Fruit fly (Drosophila melanogaster) whole organism, embryonic: ENCODE measurements around the gene Rtnl2.

ENCODE experiments used
- CG10147 ChIP-seq: fragments of 200-800 bp; sonication (Bioruptor generic); optimal IDR thresholded peaks from 2 replicates; lab custom pipeline; 2019; ENCODE audit warnings: missing biosample characterization, mild to moderate bottlenecking, missing genetic modification characterization, moderate library complexity
- CG1024 ChIP-seq: fragments of 200-800 bp; sonication (Bioruptor generic); IDR thresholded peaks from 2 replicates; pipeline ENCODE4 v1.3.6; 2022; ENCODE audit warnings: missing biosample characterization, missing genetic modification characterization
- CG10654 ChIP-seq: fragments of 200-800 bp; sonication (Bioruptor generic); optimal IDR thresholded peaks from 2 replicates; lab custom pipeline; 2016; ENCODE audit warnings: missing biosample characterization, missing genetic modification characterization
- CG12744 ChIP-seq: fragments of 200-800 bp; sonication (Bioruptor generic); optimal IDR thresholded peaks from 2 replicates; lab custom pipeline; 2016; ENCODE audit warnings: missing biosample characterization, missing genetic modification characterization
- CG13894 ChIP-seq: fragments of 200-800 bp; sonication (Bioruptor generic); optimal IDR thresholded peaks from 3 replicates; lab custom pipeline; 2018; ENCODE audit warnings: missing biosample characterization, mild to moderate bottlenecking, missing genetic modification characterization, moderate library complexity
- CG14710 ChIP-seq: fragments of 200-800 bp; sonication (Bioruptor generic); optimal IDR thresholded peaks from 3 replicates; lab custom pipeline; 2019; ENCODE audit warnings: missing biosample characterization, mild to moderate bottlenecking, missing genetic modification characterization, moderate library complexity
- CG15011 ChIP-seq: fragments of 200-800 bp; sonication (Bioruptor generic); optimal IDR thresholded peaks from 3 replicates; lab custom pipeline; 2018; ENCODE audit warnings: missing biosample characterization, mild to moderate bottlenecking, missing genetic modification characterization
- CG15269 ChIP-seq: fragments of 200-800 bp; sonication (Bioruptor generic); optimal IDR thresholded peaks from 2 replicates; lab custom pipeline; 2018; ENCODE audit warnings: missing biosample characterization, mild to moderate bottlenecking, missing genetic modification characterization, moderate library complexity
- CG1602 ChIP-seq: fragments of 200-800 bp; sonication (Bioruptor generic); optimal IDR thresholded peaks from 3 replicates; lab custom pipeline; 2016; ENCODE audit warnings: missing biosample characterization, missing genetic modification characterization
- CG16863 ChIP-seq: fragments of 200-800 bp; sonication (Bioruptor generic); optimal IDR thresholded peaks from 3 replicates; lab custom pipeline; 2016; ENCODE audit warnings: missing biosample characterization, missing genetic modification characterization
- CG17328 ChIP-seq: fragments of 200-800 bp; sonication (Bioruptor generic); IDR thresholded peaks from 2 replicates; pipeline ENCODE4 v1.3.6; 2022; ENCODE audit warnings: missing biosample characterization, missing genetic modification characterization
- CG17361 ChIP-seq: fragments of 200-800 bp; sonication (Bioruptor generic); IDR thresholded peaks from 3 replicates; pipeline ENCODE4 v1.3.6; 2022; ENCODE audit warnings: missing biosample characterization, missing genetic modification characterization
- CG2129 ChIP-seq: fragments of 200-800 bp; sonication (Bioruptor generic); IDR thresholded peaks from 2 replicates; pipeline ENCODE4 v1.3.6; 2022; ENCODE audit warnings: missing biosample characterization, missing genetic modification characterization; ENCODE audit not compliant: partially characterized antibody
- CG2199 ChIP-seq: fragments of 200-800 bp; sonication (Bioruptor generic); IDR thresholded peaks from 3 replicates; pipeline ENCODE4 v1.3.6; 2022; ENCODE audit warnings: missing biosample characterization, missing genetic modification characterization
- CG3995 ChIP-seq: fragments of 200-800 bp; sonication (Bioruptor generic); optimal IDR thresholded peaks from 3 replicates; lab custom pipeline; 2016; ENCODE audit warnings: missing biosample characterization, missing genetic modification characterization
- CG43689 ChIP-seq: fragments of 200-800 bp; sonication (Bioruptor generic); IDR thresholded peaks from 2 replicates; pipeline ENCODE4 v1.3.6; 2022; ENCODE audit warnings: missing biosample characterization, missing genetic modification characterization
- CG5245 ChIP-seq: fragments of 200-800 bp; sonication (Bioruptor generic); optimal IDR thresholded peaks from 3 replicates; lab custom pipeline; 2016; ENCODE audit warnings: missing biosample characterization, missing genetic modification characterization
- CG6272 ChIP-seq: fragments of 200-800 bp; sonication (Bioruptor generic); IDR thresholded peaks from 2 replicates; pipeline ENCODE4 v1.3.6; 2022; ENCODE audit warnings: missing biosample characterization, missing genetic modification characterization
- CG7745 ChIP-seq: fragments of 200-800 bp; sonication (Bioruptor generic); optimal IDR thresholded peaks from 2 replicates; lab custom pipeline; 2018; ENCODE audit warnings: missing biosample characterization, mild to moderate bottlenecking, missing genetic modification characterization, moderate library complexity
- CG8478 ChIP-seq: fragments of >200 bp; optimal IDR thresholded peaks from 2 replicates; lab custom pipeline; 2018
- CkIIα-i1 ChIP-seq: fragments of 200-800 bp; sonication (Bioruptor generic); IDR thresholded peaks from 2 replicates; pipeline ENCODE4 v1.3.6; 2022; ENCODE audit warnings: missing biosample characterization, missing genetic modification characterization
- Doc3 ChIP-seq: fragments of 200-800 bp; sonication (Bioruptor generic); IDR thresholded peaks from 3 replicates; pipeline ENCODE4 v1.3.6; 2022; ENCODE audit warnings: missing biosample characterization, missing genetic modification characterization; ENCODE audit not compliant: partially characterized antibody
- ERR ChIP-seq: fragments of 200-800 bp; sonication (Bioruptor generic); optimal IDR thresholded peaks from 2 replicates; lab custom pipeline; 2016; ENCODE audit warnings: missing biosample characterization, missing genetic modification characterization
- HHEX ChIP-seq: fragments of 200-800 bp; sonication (Bioruptor generic); optimal IDR thresholded peaks from 3 replicates; lab custom pipeline; 2017; ENCODE audit warnings: missing biosample characterization, mild to moderate bottlenecking, missing genetic modification characterization, missing genetic modification reagents
- HLH3B ChIP-seq: fragments of 200-800 bp; sonication (Bioruptor generic); IDR thresholded peaks from 2 replicates; pipeline ENCODE4 v1.3.6; 2022; ENCODE audit warnings: missing biosample characterization, missing genetic modification characterization
- HLH4C ChIP-seq: fragments of 200-800 bp; sonication (Bioruptor generic); IDR thresholded peaks from 3 replicates; pipeline ENCODE4 v1.3.6; 2022; ENCODE audit warnings: missing biosample characterization, missing genetic modification characterization; ENCODE audit not compliant: partially characterized antibody
- HLHmδ ChIP-seq: fragments of 200-800 bp; sonication (Bioruptor generic); optimal IDR thresholded peaks from 2 replicates; lab custom pipeline; 2018; ENCODE audit warnings: missing biosample characterization, mild to moderate bottlenecking, missing genetic modification characterization, moderate library complexity
- Hmr ChIP-seq: fragments of 200-800 bp; sonication (Bioruptor generic); optimal IDR thresholded peaks from 3 replicates; lab custom pipeline; 2017; ENCODE audit warnings: mild to moderate bottlenecking, missing biosample characterization, missing genetic modification reagents, missing genetic modification characterization
- Lim3 ChIP-seq: fragments of 200-800 bp; sonication (Bioruptor generic); IDR thresholded peaks from 2 replicates; pipeline ENCODE4 v1.3.6; 2022; ENCODE audit warnings: missing biosample characterization, missing genetic modification characterization
- Meics ChIP-seq: fragments of 200-800 bp; sonication (Bioruptor generic); optimal IDR thresholded peaks from 2 replicates; lab custom pipeline; 2017; ENCODE audit warnings: missing biosample characterization, mild to moderate bottlenecking, missing genetic modification characterization
- Nf-YA ChIP-seq: fragments of 200-800 bp; sonication (Bioruptor generic); IDR thresholded peaks from 2 replicates; pipeline ENCODE4 v1.3.6; 2022; ENCODE audit warnings: missing biosample characterization, missing genetic modification characterization
- Rx ChIP-seq: fragments of 200-800 bp; sonication (Bioruptor generic); IDR thresholded peaks from 2 replicates; pipeline ENCODE4 v1.3.6; 2022; ENCODE audit warnings: missing biosample characterization, missing genetic modification characterization
- ac ChIP-seq: fragments of 200-800 bp; sonication (Bioruptor generic); optimal IDR thresholded peaks from 3 replicates; lab custom pipeline; 2017; ENCODE audit warnings: missing biosample characterization, mild to moderate bottlenecking, missing genetic modification characterization
- cato ChIP-seq: fragments of 200-800 bp; sonication (Bioruptor generic); optimal IDR thresholded peaks from 2 replicates; lab custom pipeline; 2016; ENCODE audit warnings: missing biosample characterization, missing genetic modification characterization, borderline replicate concordance
- corto ChIP-seq: fragments of 200-800 bp; sonication (Bioruptor generic); optimal IDR thresholded peaks from 2 replicates; lab custom pipeline; 2016; ENCODE audit warnings: missing biosample characterization, mild to moderate bottlenecking, missing genetic modification characterization, moderate library complexity
- emc ChIP-seq: fragments of 200-800 bp; sonication (Bioruptor generic); optimal IDR thresholded peaks from 2 replicates; lab custom pipeline; 2016; ENCODE audit warnings: missing biosample characterization, missing genetic modification characterization
- eve ChIP-seq, 2 experiments: fragments of >200 bp; optimal IDR thresholded peaks; 2 replicates each; lab custom pipeline; 2017; ENCODE audit warnings: missing biosample characterization in 2 of 2, missing genetic modification characterization in 2 of 2
- fd64A ChIP-seq: fragments of 200-800 bp; sonication (Bioruptor generic); optimal IDR thresholded peaks from 3 replicates; lab custom pipeline; 2018; ENCODE audit warnings: missing biosample characterization, mild to moderate bottlenecking, missing genetic modification characterization
- fu2 ChIP-seq: fragments of 200-800 bp; sonication (Bioruptor generic); optimal IDR thresholded peaks from 2 replicates; lab custom pipeline; 2016; ENCODE audit warnings: missing biosample characterization, missing genetic modification characterization
- gsb-n ChIP-seq: fragments of 200-800 bp; sonication (Bioruptor generic); optimal IDR thresholded peaks from 3 replicates; lab custom pipeline; 2018; ENCODE audit warnings: missing biosample characterization, mild to moderate bottlenecking, missing genetic modification characterization
- ham ChIP-seq: fragments of 200-800 bp; sonication (Bioruptor generic); IDR thresholded peaks from 2 replicates; pipeline ENCODE4 v1.3.6; 2022; ENCODE audit warnings: missing biosample characterization, missing genetic modification characterization
- hb ChIP-seq: fragments of 200-800 bp; sonication (Bioruptor generic); IDR thresholded peaks from 3 replicates; pipeline ENCODE4 v1.3.6; 2022; ENCODE audit warnings: missing biosample characterization, missing genetic modification characterization; ENCODE audit not compliant: partially characterized antibody
- hbn ChIP-seq: fragments of 200-800 bp; sonication (Bioruptor generic); IDR thresholded peaks from 2 replicates; pipeline ENCODE4 v1.3.6; 2022; ENCODE audit warnings: missing biosample characterization, missing genetic modification characterization; ENCODE audit not compliant: partially characterized antibody
- kni ChIP-seq: fragments of 200-800 bp; sonication (Bioruptor generic); optimal IDR thresholded peaks from 3 replicates; lab custom pipeline; 2017; ENCODE audit warnings: mild to moderate bottlenecking, missing biosample characterization, missing genetic modification reagents, missing genetic modification characterization
- lov ChIP-seq, 2 experiments: fragments of 200-800 bp in 1 of 2; fragments of >200 bp in 1 of 2; sonication (Bioruptor generic) in 1 of 2; IDR thresholded peaks in 1 of 2; optimal IDR thresholded peaks in 1 of 2; 2 replicates in 1 of 2; 3 replicates in 1 of 2; pipeline versions ENCODE4 v1.3.6 to Lab custom; 2017 to 2022; ENCODE audit warnings: missing biosample characterization in 1 of 2, missing genetic modification characterization in 1 of 2
- maf-S ChIP-seq: fragments of 200-800 bp; sonication (Bioruptor generic); optimal IDR thresholded peaks from 2 replicates; lab custom pipeline; 2016; ENCODE audit warnings: missing biosample characterization, missing genetic modification characterization
- nmo ChIP-seq: fragments of 200-800 bp; sonication (Bioruptor generic); optimal IDR thresholded peaks from 2 replicates; lab custom pipeline; 2018; ENCODE audit warnings: missing biosample characterization, mild to moderate bottlenecking, missing genetic modification characterization, moderate library complexity
- shn ChIP-seq: fragments of 200-800 bp; sonication (Bioruptor generic); optimal IDR thresholded peaks from 3 replicates; lab custom pipeline; 2016; ENCODE audit warnings: missing biosample characterization, missing genetic modification characterization
- sna ChIP-seq: fragments of 200-800 bp; sonication (Bioruptor generic); IDR thresholded peaks from 2 replicates; pipeline ENCODE4 v1.3.6; 2022; ENCODE audit warnings: missing biosample characterization, missing genetic modification characterization; ENCODE audit not compliant: partially characterized antibody

Gene Rtnl2

dm6 chr3R:7506314-7506988 lies 23.6 kb downstream of the Rtnl2 start (continued):
- TF ChIP-seq HHEX (peak; percentile 89), CG43689 (GFP tag; lab: Robert Waterston, UW) (peak; percentile 66), CG1602 (peak; percentile 66), CkIIα-i1 (GFP tag; lab: Robert Waterston, UW) (0 out of 2 replicates have a peak, but pooled peaks have one; percentile 21), gsb-n (tag; lab: Kevin White, UChicago) (no peak), HLH4C (GFP tag; lab: Robert Waterston, UW) (no peak), CG17361 (peak; percentile 67), Doc3 (GFP tag; lab: Robert Waterston, UW) (no peak), HLHmδ (no peak), CG16863 (peak; percentile 42), Hmr (GFP tag; lab: Kevin White, UChicago) (peak; percentile 95), CG2129 (GFP tag; lab: Robert Waterston, UW) (no peak), CG2199 (no peak), fu2 (GFP tag; lab: Kevin White, UChicago) (peak; percentile 87), CG7745 (tag; lab: Kevin White, UChicago) (no peak), cato (GFP tag; lab: Kevin White, UChicago) (peak; percentile 46), lov (optimal IDR thresholded peaks at IDR 0.05; lab: Kevin White, UChicago) (no peak), lov (GFP tag; IDR thresholded peaks at IDR 0.05; lab: Robert Waterston, UW) (no peak), corto (GFP tag; lab: Kevin White, UChicago) (no peak), CG15011 (GFP tag; lab: Kevin White, UChicago) (peak; percentile 82), hb (GFP tag; lab: Robert Waterston, UW) (no peak), fd64A (GFP tag; lab: Kevin White, UChicago) (no peak), Rx (GFP tag; lab: Robert Waterston, UW) (no peak), ERR (GFP tag; lab: Kevin White, UChicago) (peak; percentile 94), CG1024 (GFP tag; lab: Robert Waterston, UW) (no peak), nmo (GFP tag; lab: Kevin White, UChicago) (peak; percentile 64), CG17328 (GFP tag; lab: Robert Waterston, UW) (peak; percentile 69; the same call in 1 of the 2 replicates), CG6272 (peak; percentile 59), HLH3B (peak; percentile 57), ac (no peak), CG8478 (lab: Kevin White, UChicago) (no peak), maf-S (GFP tag; lab: Kevin White, UChicago) (peak; percentile 84), CG10654 (GFP tag; lab: Kevin White, UChicago) (peak; percentile 48), sna (no peak), Nf-YA (GFP tag; lab: Robert Waterston, UW) (no peak), Meics (GFP tag; lab: Kevin White, UChicago) (peak; percentile 93), hbn (no peak), CG5245 (GFP tag; lab: Kevin White, UChicago) (peak; percentile 49), eve (GFP tag; optimal IDR thresholded peaks at IDR 0.05; lab: Kevin White, UChicago) (peak in 1 of 2 experiments; percentile 24), CG15269 (tag; lab: Kevin White, UChicago) (peak; percentile 86), CG10147 (peak; percentile 92), Lim3 (GFP tag; lab: Robert Waterston, UW) (no peak), ham (GFP tag; lab: Robert Waterston, UW) (peak; percentile 36; the same call in 1 of the 2 replicates), CG13894 (tag; lab: Kevin White, UChicago) (peak; percentile 82), CG3995 (peak; percentile 55), CG12744 (GFP tag; lab: Kevin White, UChicago) (peak; percentile 86), kni (GFP tag; lab: Kevin White, UChicago) (no peak), CG14710 (no peak), shn (GFP tag; lab: Kevin White, UChicago) (peak; percentile 79), emc (GFP tag; lab: Kevin White, UChicago) (peak; percentile 85)
